Worm (Caenorhabditis elegans) whole organism, young adult: ENCODE results near the gene Y53G8AR.5.

Experiments used
- B0019.2 ChIP-seq: fragments of 200-800 bp; sonication (Bioruptor generic); conservative IDR thresholded peaks from 2 replicates; pipeline ENCODE4 v1.3.6; 2022; ENCODE audit warnings: missing genetic modification reagents, missing genetic modification characterization, missing compliant biosample characterization
- B0261.1 ChIP-seq: sonication (generic microtip); optimal IDR thresholded peaks from 2 replicates; lab custom pipeline; 2016; ENCODE audit warnings: mild to moderate bottlenecking, missing genetic modification characterization, moderate library complexity, missing compliant biosample characterization
- B0336.3 ChIP-seq: fragments of 200-800 bp; sonication (Bioruptor generic); IDR thresholded peaks from 2 replicates; pipeline ENCODE4 v1.3.6; 2022; ENCODE audit warnings: missing genetic modification characterization, missing compliant biosample characterization
- C06A6.2 ChIP-seq: fragments of 200-800 bp; sonication (Bioruptor generic); conservative IDR thresholded peaks from 2 replicates; pipeline ENCODE4 v1.3.6; 2022; ENCODE audit warnings: missing genetic modification characterization, missing compliant biosample characterization
- F10E7.11 ChIP-seq: sonication (generic microtip); optimal IDR thresholded peaks from 2 replicates; lab custom pipeline; 2017; ENCODE audit warnings: mild to moderate bottlenecking, missing genetic modification characterization, moderate library complexity, missing compliant biosample characterization
- F22D6.2 ChIP-seq: sonication (generic microtip); optimal IDR thresholded peaks from 2 replicates; lab custom pipeline; 2016; ENCODE audit warnings: mild to moderate bottlenecking, missing genetic modification characterization, missing compliant biosample characterization
- F33H1.4 ChIP-seq: fragments of 200-800 bp; sonication (Bioruptor generic); IDR thresholded peaks from 2 replicates; pipeline ENCODE4 v1.3.6; 2022; ENCODE audit warnings: missing genetic modification reagents, missing genetic modification characterization, missing compliant biosample characterization
- F37B4.10 ChIP-seq: fragments of 200-800 bp; sonication (Bioruptor generic); IDR thresholded peaks from 2 replicates; pipeline ENCODE4 v1.3.6; 2022; ENCODE audit warnings: missing genetic modification characterization, missing compliant biosample characterization
- F52B5.7 ChIP-seq: sonication (generic microtip); optimal IDR thresholded peaks from 2 replicates; lab custom pipeline; 2016; ENCODE audit warnings: mild to moderate bottlenecking, missing genetic modification characterization, missing compliant biosample characterization
- F55B11.4 ChIP-seq: sonication (generic microtip); optimal IDR thresholded peaks from 2 replicates; lab custom pipeline; 2016; ENCODE audit warnings: missing compliant biosample characterization, missing genetic modification characterization, borderline replicate concordance; ENCODE audit not compliant: insufficient read depth
- F57A8.1 ChIP-seq: fragments of 200-800 bp; sonication (Bioruptor generic); optimal IDR thresholded peaks from 2 replicates; lab custom pipeline; 2018; ENCODE audit warnings: mild to moderate bottlenecking, missing genetic modification characterization, moderate library complexity, missing compliant biosample characterization
- T07F8.4 ChIP-seq: sonication (generic microtip); optimal IDR thresholded peaks from 2 replicates; lab custom pipeline; 2016; ENCODE audit warnings: mild to moderate bottlenecking, missing genetic modification characterization, moderate library complexity, missing compliant biosample characterization
- T26A5.8 ChIP-seq: sonication (generic microtip); optimal IDR thresholded peaks from 2 replicates; lab custom pipeline; 2016; ENCODE audit warnings: missing genetic modification characterization, missing compliant biosample characterization
- Y53G8AR.9 ChIP-seq: fragments of 200-800 bp; sonication (Bioruptor generic); conservative IDR thresholded peaks from 2 replicates; pipeline ENCODE4 v1.3.6; 2022; ENCODE audit warnings: missing genetic modification reagents, missing genetic modification characterization, missing compliant biosample characterization
- Y67H2A.10 ChIP-seq: fragments of 200-800 bp; sonication (Bioruptor generic); conservative IDR thresholded peaks from 2 replicates; pipeline ENCODE4 v1.3.6; 2022; ENCODE audit warnings: missing genetic modification reagents, missing genetic modification characterization, missing compliant biosample characterization
- aptf-3 ChIP-seq: fragments of 200-800 bp; sonication (Bioruptor generic); IDR thresholded peaks from 2 replicates; pipeline ENCODE4 v1.3.6; 2022; ENCODE audit warnings: missing genetic modification characterization, missing compliant biosample characterization
- atf-7 ChIP-seq: sonication (generic microtip); optimal IDR thresholded peaks from 2 replicates; lab custom pipeline; 2017; ENCODE audit warnings: mild to moderate bottlenecking, missing genetic modification characterization, missing compliant biosample characterization
- attf-5 ChIP-seq: fragments of 200-800 bp; sonication (Bioruptor generic); optimal IDR thresholded peaks from 2 replicates; lab custom pipeline; 2018; ENCODE audit warnings: mild to moderate bottlenecking, missing genetic modification characterization, missing compliant biosample characterization
- ccch-3 ChIP-seq: fragments of 200-800 bp; sonication (Bioruptor generic); optimal IDR thresholded peaks from 2 replicates; lab custom pipeline; 2018; ENCODE audit warnings: mild to moderate bottlenecking, missing genetic modification characterization, missing compliant biosample characterization
- cebp-2 ChIP-seq: fragments of 200-800 bp; sonication (Bioruptor generic); IDR thresholded peaks from 2 replicates; pipeline ENCODE4 v1.3.6; 2022; ENCODE audit warnings: missing genetic modification characterization, missing compliant biosample characterization
- ceh-27 ChIP-seq: fragments of 200-800 bp; sonication (Bioruptor generic); optimal IDR thresholded peaks from 2 replicates; lab custom pipeline; 2018; ENCODE audit warnings: mild to moderate bottlenecking, missing genetic modification characterization, moderate library complexity, missing compliant biosample characterization
- ceh-40 ChIP-seq: fragments of 200-800 bp; sonication (Bioruptor generic); IDR thresholded peaks from 2 replicates; pipeline ENCODE4 v1.3.6; 2022; ENCODE audit warnings: missing genetic modification characterization, missing compliant biosample characterization
- chd-7 ChIP-seq: sonication (generic microtip); optimal IDR thresholded peaks from 2 replicates; lab custom pipeline; 2016; ENCODE audit warnings: mild to moderate bottlenecking, missing genetic modification characterization, moderate library complexity, missing compliant biosample characterization
- die-1 ChIP-seq: sonication (generic microtip); optimal IDR thresholded peaks from 2 replicates; lab custom pipeline; 2016; ENCODE audit warnings: missing genotype, mild to moderate bottlenecking, missing genetic modification characterization, missing compliant biosample characterization
- dpff-1 ChIP-seq: sonication (generic microtip); optimal IDR thresholded peaks from 2 replicates; lab custom pipeline; 2017; ENCODE audit warnings: mild to moderate bottlenecking, missing genetic modification characterization, missing compliant biosample characterization
- hlh-26 ChIP-seq: fragments of 200-800 bp; sonication (Bioruptor generic); conservative IDR thresholded peaks from 2 replicates; pipeline ENCODE4 v1.3.6; 2022; ENCODE audit warnings: missing genetic modification reagents, missing genetic modification characterization, missing compliant biosample characterization
- hrde-1 ChIP-seq: sonication (generic microtip); optimal IDR thresholded peaks from 2 replicates; lab custom pipeline; 2016; ENCODE audit warnings: missing genetic modification characterization, mild to moderate bottlenecking, missing compliant biosample characterization, moderate library complexity, missing genotype, missing genetic modification reagents, borderline replicate concordance
- lir-1 ChIP-seq: fragments of 200-800 bp; sonication (Bioruptor generic); conservative IDR thresholded peaks from 2 replicates; pipeline ENCODE4 v1.3.6; 2022; ENCODE audit warnings: missing genetic modification reagents, missing genetic modification characterization, missing compliant biosample characterization
- lsl-1 ChIP-seq: fragments of 200-800 bp; sonication (Bioruptor generic); optimal IDR thresholded peaks from 2 replicates; lab custom pipeline; 2018; ENCODE audit warnings: mild to moderate bottlenecking, missing genetic modification characterization, moderate library complexity, missing compliant biosample characterization
- madf-10 ChIP-seq: sonication (generic microtip); optimal IDR thresholded peaks from 2 replicates; lab custom pipeline; 2016; ENCODE audit warnings: mild to moderate bottlenecking, missing genetic modification characterization, missing compliant biosample characterization
- madf-6 ChIP-seq: fragments of 200-800 bp; sonication (Bioruptor generic); IDR thresholded peaks from 2 replicates; pipeline ENCODE4 v1.3.6; 2022; ENCODE audit warnings: missing genetic modification reagents, missing genetic modification characterization, missing compliant biosample characterization
- mcd-1 ChIP-seq: fragments of 200-800 bp; sonication (Bioruptor generic); IDR thresholded peaks from 2 replicates; pipeline ENCODE4 v1.3.6; 2022; ENCODE audit warnings: missing genetic modification reagents, missing genetic modification characterization, missing compliant biosample characterization
- mes-4 ChIP-seq: sonication (generic microtip); optimal IDR thresholded peaks from 2 replicates; lab custom pipeline; 2016; ENCODE audit warnings: missing genotype, missing genetic modification characterization, missing compliant biosample characterization
- nhr-120 ChIP-seq: fragments of 200-800 bp; sonication (Bioruptor generic); IDR thresholded peaks from 2 replicates; pipeline ENCODE4 v1.3.6; 2022; ENCODE audit warnings: missing genetic modification characterization, missing compliant biosample characterization
- nhr-27 ChIP-seq: fragments of 200-800 bp; sonication (Bioruptor generic); optimal IDR thresholded peaks from 2 replicates; lab custom pipeline; 2018; ENCODE audit warnings: mild to moderate bottlenecking, missing genetic modification characterization, moderate library complexity, missing compliant biosample characterization
- nhr-80 ChIP-seq: sonication (generic microtip); optimal IDR thresholded peaks from 2 replicates; lab custom pipeline; 2016; ENCODE audit warnings: missing genetic modification characterization, missing compliant biosample characterization
- rcor-1 ChIP-seq: fragments of 200-800 bp; sonication (Bioruptor generic); IDR thresholded peaks from 2 replicates; pipeline ENCODE4 v1.3.6; 2022; ENCODE audit warnings: missing genetic modification reagents, missing genetic modification characterization, missing compliant biosample characterization
- rec-8 ChIP-seq, 2 experiments: sonication (generic microtip); optimal IDR thresholded peaks; 2 replicates each; lab custom pipeline; 2016; ENCODE audit warnings: mild to moderate bottlenecking in 2 of 2, missing genetic modification characterization in 2 of 2, missing genetic modification reagents in 2 of 2, missing genotype in 2 of 2, missing biosample characterization in 1 of 2, missing compliant biosample characterization in 1 of 2, moderate library complexity in 1 of 2
- snpc-4 ChIP-seq, 5 experiments: fragments of 150-350 bp in 1 of 5; sonication (generic microtip) in 4 of 5; optimal IDR thresholded peaks; 2 replicates each; lab custom pipeline; 2014 to 2018; ENCODE audit warnings: missing genetic modification characterization in 5 of 5, missing biosample characterization in 3 of 5, antibody characterized with exemption in 2 of 5, mild to moderate bottlenecking in 2 of 5, missing compliant biosample characterization in 2 of 5, missing genotype in 2 of 5, moderate library complexity in 2 of 5, missing genetic modification reagents in 1 of 5
- tbp1 ChIP-seq: fragments of 200-800 bp; sonication (Bioruptor generic); optimal IDR thresholded peaks from 2 replicates; lab custom pipeline; 2018; ENCODE audit warnings: mild to moderate bottlenecking, missing genetic modification characterization, missing compliant biosample characterization
- unc-130 ChIP-seq: sonication (generic microtip); optimal IDR thresholded peaks from 2 replicates; lab custom pipeline; 2016; ENCODE audit warnings: missing genetic modification reagents, missing genetic modification characterization, missing compliant biosample characterization
- zim-3 ChIP-seq: sonication (generic microtip); optimal IDR thresholded peaks from 2 replicates; lab custom pipeline; 2017; ENCODE audit warnings: mild to moderate bottlenecking, missing genetic modification characterization, moderate library complexity, missing compliant biosample characterization
- ztf-18 ChIP-seq: sonication (generic microtip); optimal IDR thresholded peaks from 2 replicates; lab custom pipeline; 2016; ENCODE audit warnings: missing genotype, mild to moderate bottlenecking, missing genetic modification characterization, missing compliant biosample characterization
- ztf-22 ChIP-seq: fragments of 200-800 bp; sonication (Bioruptor generic); optimal IDR thresholded peaks from 2 replicates; lab custom pipeline; 2018; ENCODE audit warnings: mild to moderate bottlenecking, missing genetic modification characterization, moderate library complexity, missing compliant biosample characterization
- ztf-26 ChIP-seq: sonication (generic microtip); optimal IDR thresholded peaks from 2 replicates; lab custom pipeline; 2017; ENCODE audit warnings: missing genetic modification characterization, missing compliant biosample characterization
- ztf-28 ChIP-seq: fragments of 200-800 bp; sonication (Bioruptor generic); IDR thresholded peaks from 2 replicates; pipeline ENCODE4 v1.3.6; 2022; ENCODE audit warnings: missing genetic modification reagents, missing genetic modification characterization, missing compliant biosample characterization

Y53G8AR.5 gene

ce11 chrIII:3248307-3249037 lies 48.8 kb upstream of the Y53G8AR.5 start, which contains the start of gene nduf-9 (continued):
- TF ChIP-seq zim-3 (tag; lab: Kevin White, UChicago), result no peak
- TF ChIP-seq mcd-1 (GFP tag; lab: Robert Waterston, UW), result peak; percentile 52
- no peak for TF ChIP-seq nhr-120
- TF ChIP-seq lir-1 (GFP tag; lab: Robert Waterston, UW), result no peak
- no peak for TF ChIP-seq ccch-3
- no peak for TF ChIP-seq atf-7 (tag; lab: Kevin White, UChicago)
- TF ChIP-seq Y67H2A.10, result no peak
- no peak for TF ChIP-seq F57A8.1 (GFP tag; lab: Kevin White, UChicago)
- TF ChIP-seq ceh-27 (GFP tag; lab: Kevin White, UChicago), result no peak
- TF ChIP-seq F33H1.4, result peak; percentile 37
- no peak for TF ChIP-seq nhr-27 (tag; lab: Kevin White, UChicago)
- no peak for TF ChIP-seq chd-7 (tag; lab: Kevin White, UChicago)
- no peak for TF ChIP-seq ceh-40 (GFP tag; lab: Robert Waterston, UW)
- TF ChIP-seq B0019.2 (GFP tag; lab: Robert Waterston, UW), result no peak
- no peak for TF ChIP-seq B0261.1 (tag; lab: Kevin White, UChicago)
- TF ChIP-seq Y53G8AR.9 (GFP tag; lab: Robert Waterston, UW), result no peak
- no peak for TF ChIP-seq cebp-2 (GFP tag; lab: Robert Waterston, UW)
- no peak for TF ChIP-seq nhr-80 (tag; lab: Kevin White, UChicago)
- TF ChIP-seq tbp1, result no peak

- TF ChIP-seq F22D6.2 (tag; lab: Kevin White, UChicago) (peak; percentile 38), aptf-3 (GFP tag; lab: Robert Waterston, UW) (0 out of 2 replicates have a peak, but pooled peaks have one; percentile 58), hlh-26 (GFP tag; lab: Robert Waterston, UW) (no peak), ztf-22 (GFP tag; lab: Kevin White, UChicago) (peak; percentile 30), die-1 (peak; percentile 87), C06A6.2 (GFP tag; lab: Robert Waterston, UW) (no peak), F55B11.4 (tag; lab: Kevin White, UChicago) (no peak), F52B5.7 (tag; lab: Kevin White, UChicago) (peak; percentile 45), rec-8 (tag; optimal IDR thresholded peaks at IDR 0.05; lab: Kevin White, UChicago) (peak; percentile 56 to 86), Y67H2A.10 (no peak), rcor-1 (GFP tag; lab: Robert Waterston, UW) (no peak), ceh-40 (GFP tag; lab: Robert Waterston, UW) (no peak), ztf-18 (tag; lab: Kevin White, UChicago) (peak; percentile 73), ztf-28 (GFP tag; lab: Robert Waterston, UW) (peak; percentile 55; the same call in 1 of the 2 replicates), mes-4 (tag; lab: Kevin White, UChicago) (peak; percentile 58), T07F8.4 (tag; lab: Kevin White, UChicago) (peak; percentile 61), atf-7 (tag; lab: Kevin White, UChicago) (peak; percentile 60), unc-130 (GFP tag; lab: Kevin White, UChicago) (peak; percentile 46), madf-6 (peak; percentile 64), F37B4.10 (no peak), attf-5 (GFP tag; lab: Kevin White, UChicago) (peak; percentile 36), T26A5.8 (tag; lab: Kevin White, UChicago) (peak; percentile 7), nhr-120 (0 out of 2 replicates have a peak, but pooled peaks have one; percentile 64), lsl-1 (GFP tag; lab: Kevin White, UChicago) (peak; percentile 49), hrde-1 (tag; lab: Kevin White, UChicago) (peak; percentile 81), dpff-1 (peak; percentile 38), ztf-26 (tag; lab: Kevin White, UChicago) (peak; percentile 4), ccch-3 (no peak), B0336.3 (GFP tag; lab: Robert Waterston, UW) (peak; percentile 33; the same call in 1 of the 2 replicates), snpc-4 (GFP tag; optimal IDR thresholded peaks at IDR 0.05; lab: Kevin White, UChicago) (no peak), snpc-4 (tag; optimal IDR thresholded peaks at IDR 0.05; lab: Kevin White, UChicago) (peak in 1 of 4 experiments; percentile 43), F10E7.11 (tag; lab: Kevin White, UChicago) (peak; percentile 10), madf-10 (tag; lab: Kevin White, UChicago) (peak; percentile 61)
These were observed 48.2 kb upstream of the Y53G8AR.5 start for ce11 chrIII:3249038-3249420.
